Fruit fly (Drosophila melanogaster) whole organism: Measurements from ENCODE around the gene Ent3.

Experiments used
- CG8478 ChIP-seq: fragments of >200 bp; optimal IDR thresholded peaks from 2 replicates; lab custom pipeline; 2018; ENCODE audit warnings: inconsistent platforms
- Dll ChIP-seq: fragments of >200 bp; optimal IDR thresholded peaks from 2 replicates; lab custom pipeline; 2017
- EcR ChIP-seq, 2 experiments: fragments of >200 bp; optimal IDR thresholded peaks; 2 replicates each; lab custom pipeline; 2017; ENCODE audit warnings: missing biosample characterization in 2 of 2, missing genetic modification characterization in 2 of 2, missing genetic modification reagents in 2 of 2
- pan ChIP-seq: fragments of >200 bp; optimal IDR thresholded peaks from 2 replicates; lab custom pipeline; 2017
- psq ChIP-seq: fragments of >200 bp; optimal IDR thresholded peaks from 2 replicates; lab custom pipeline; 2017
- usp ChIP-seq: fragments of >200 bp; optimal IDR thresholded peaks from 2 replicates; lab custom pipeline; 2017; ENCODE audit warnings: missing biosample characterization, missing genetic modification characterization, mixed read lengths

Gene Ent3

dm6 chr3L:12892485-12893173, 39.2 kb downstream of the Ent3 start, which contains the start of gene CG14118:
Gene CG14118, plus strand, starts transcription at chr3L:12892658.
- TF ChIP-seq EcR (GFP tag; optimal IDR thresholded peaks at IDR 0.05; lab: Kevin White, UChicago) (no peak), usp (GFP tag; lab: Kevin White, UChicago) (no peak), CG8478 (lab: Kevin White, UChicago) (no peak)

dm6 chr3L:12902579-12903228, 49.3 kb downstream of the Ent3 start, which contains the start of gene CG12520:
Gene CG12520, minus strand, starts transcription at chr3L:12902737.
- TF ChIP-seq pan (lab: Kevin White, UChicago), result no peak
- no peak for TF ChIP-seq Dll (lab: Kevin White, UChicago)
- TF ChIP-seq CG8478 (lab: Kevin White, UChicago), result no peak
- TF ChIP-seq EcR (GFP tag; optimal IDR thresholded peaks at IDR 0.05; lab: Kevin White, UChicago), result no peak
- TF ChIP-seq psq (lab: Kevin White, UChicago), result no peak
- TF ChIP-seq usp (GFP tag; lab: Kevin White, UChicago), result no peak

DNA sequence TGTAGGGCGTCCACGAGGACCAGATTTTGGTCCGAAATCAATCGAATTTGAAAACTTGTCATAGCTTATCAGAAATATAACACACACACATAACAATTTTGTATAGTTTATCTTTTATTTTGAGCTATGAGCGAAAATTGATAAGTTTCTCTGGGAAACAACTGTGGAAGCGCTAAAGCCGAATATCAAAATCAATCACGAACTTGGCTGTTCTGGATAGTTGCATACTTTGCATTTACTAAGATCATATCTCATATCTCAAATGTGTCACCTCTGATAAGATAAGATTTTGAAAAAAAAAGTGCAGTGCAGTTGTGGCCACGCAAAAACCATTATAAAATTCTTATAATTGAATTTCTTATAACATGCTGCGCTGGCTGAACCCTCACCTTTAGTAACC, 50.2 kb downstream of the Ent3 start, which contains the start of gene CG32117:
Gene CG32117, minus strand, starts transcription at position 101 of the 400 bp plus-strand sequence.
- no peak for TF ChIP-seq Dll (lab: Kevin White, UChicago)
- no peak for TF ChIP-seq EcR (GFP tag; optimal IDR thresholded peaks at IDR 0.05; lab: Kevin White, UChicago)
